Comparison of ENCODE assay signal across 2 fruit fly cellular contexts in the genomic region with DNA sequence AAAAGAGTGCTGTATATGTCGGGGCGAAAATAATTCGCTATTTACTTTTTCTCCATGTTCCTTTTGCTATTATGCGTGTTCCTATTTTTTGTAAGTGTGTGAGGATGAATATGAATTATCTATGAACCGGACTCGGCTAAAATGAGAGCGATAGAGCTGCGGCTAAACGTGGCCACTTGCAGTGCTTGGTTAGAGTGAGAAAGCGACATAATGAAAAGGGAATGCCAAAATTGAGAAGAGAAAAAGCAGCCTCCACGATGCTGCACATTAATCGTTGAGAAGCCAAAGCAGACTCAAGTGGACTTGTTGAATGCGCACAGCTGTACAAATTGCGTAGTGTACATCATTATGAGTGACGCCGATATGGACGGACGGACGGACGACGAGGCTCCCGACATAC.
TF ChIP-seq lines count a peak whose summit lies in the region.

No protein-coding gene starts in this region.

- no peak for TF ChIP-seq CTCF in whole organism, embryonic (GFP tag; optimal IDR thresholded peaks at IDR 0.05; lab: Kevin White, UChicago)

TF ChIP-seq in whole organism, embryonic, 481 proteins besides CTCF, POLR2A, EP300 and RAD21:
- TF ChIP-seq CG33213 (GFP tag; optimal IDR thresholded peaks at IDR 0.05; lab: Kevin White, UChicago) (peak; percentile 20), gce (GFP tag; IDR thresholded peaks at IDR 0.05; lab: Robert Waterston, UW) (no peak), Lhr (GFP tag; optimal IDR thresholded peaks at IDR 0.05; lab: Kevin White, UChicago) (peak; percentile 64), ken (GFP tag; IDR thresholded peaks at IDR 0.05; lab: Robert Waterston, UW) (no peak), CG7357 (GFP tag; IDR thresholded peaks at IDR 0.05; lab: Robert Waterston, UW) (peak; percentile 58; the same call in 2 of the 3 replicates), CG1024 (GFP tag; IDR thresholded peaks at IDR 0.05; lab: Robert Waterston, UW) (peak; percentile 94), ATbp (GFP tag; optimal IDR thresholded peaks at IDR 0.05; lab: Kevin White, UChicago) (no peak), B-H1 (GFP tag; IDR thresholded peaks at IDR 0.05; lab: Robert Waterston, UW) (no peak), run (tag; optimal IDR thresholded peaks at IDR 0.05; lab: Kevin White, UChicago) (no peak), fd96Cb (tag; optimal IDR thresholded peaks at IDR 0.05; lab: Kevin White, UChicago) (no peak), Myb (GFP tag; optimal IDR thresholded peaks at IDR 0.05; lab: Kevin White, UChicago) (no peak), Nf-YB (GFP tag; optimal IDR thresholded peaks at IDR 0.05; lab: Kevin White, UChicago) (no peak), ssp (GFP tag; IDR thresholded peaks at IDR 0.05; lab: Robert Waterston, UW) (peak; percentile 85), CG12942 (GFP tag; optimal IDR thresholded peaks at IDR 0.05; lab: Kevin White, UChicago) (no peak), CG17802 (tag; optimal IDR thresholded peaks at IDR 0.05; lab: Kevin White, UChicago) (peak; percentile 92), vnd (GFP tag; IDR thresholded peaks at IDR 0.05; lab: Robert Waterston, UW; ENCODE audit: partially characterized antibody) (no peak), tgo (GFP tag; IDR thresholded peaks at IDR 0.05; lab: Robert Waterston, UW) (no peak), CG4707 (GFP tag; optimal IDR thresholded peaks at IDR 0.05; lab: Kevin White, UChicago) (no peak), jigr1 (GFP tag; IDR thresholded peaks at IDR 0.05; lab: Robert Waterston, UW) (no peak), CG1603 (tag; optimal IDR thresholded peaks at IDR 0.05; lab: Kevin White, UChicago) (peak; percentile 74), Dll (GFP tag; IDR thresholded peaks at IDR 0.05; lab: Robert Waterston, UW; ENCODE audit: partially characterized antibody) (no peak), CG30020 (tag; optimal IDR thresholded peaks at IDR 0.05; lab: Kevin White, UChicago) (peak; percentile 90), Spps (tag; optimal IDR thresholded peaks at IDR 0.05; lab: Kevin White, UChicago) (no peak), CG3726 (GFP tag; IDR thresholded peaks at IDR 0.05; lab: Robert Waterston, UW) (no peak), Optix (GFP tag; IDR thresholded peaks at IDR 0.05; lab: Robert Waterston, UW) (no peak), CG14667 (GFP tag; IDR thresholded peaks at IDR 0.05; lab: Robert Waterston, UW) (no peak), Med (GFP tag; lab: Kevin White, UChicago) (no peak), repo (GFP tag; optimal IDR thresholded peaks at IDR 0.05; lab: Kevin White, UChicago) (no peak), CG12071 (GFP tag; optimal IDR thresholded peaks at IDR 0.05; lab: Kevin White, UChicago) (no peak)

TF ChIP-seq in whole organism, prepupa, 60 proteins besides CTCF, POLR2A, EP300 and RAD21:
- TF ChIP-seq svp (GFP tag; lab: Kevin White, UChicago) (peak; percentile 7), eg (GFP tag; IDR thresholded peaks at IDR 0.05; lab: Robert Waterston, UW) (no peak)
TF ChIP-seq in whole organism, prepupa: peak in this region for 1.
